Fruit fly (Drosophila melanogaster) whole organism, prepupa: ENCODE measurements around the gene CG15022.

Source experiments
- Blimp-1 ChIP-seq: fragments of 200-800 bp; sonication (Bioruptor generic); optimal IDR thresholded peaks from 3 replicates; lab custom pipeline; 2017; ENCODE audit warnings: missing biosample characterization, missing genetic modification characterization, mild to moderate bottlenecking, moderate library complexity, missing genetic modification reagents
- CG11294 ChIP-seq: fragments of 200-800 bp; sonication (Bioruptor generic); IDR thresholded peaks from 2 replicates; pipeline ENCODE4 v1.3.6; 2022; ENCODE audit warnings: missing biosample characterization, missing genetic modification characterization
- CG11762 ChIP-seq: fragments of 200-800 bp; sonication (Bioruptor generic); optimal IDR thresholded peaks from 3 replicates; lab custom pipeline; 2016; ENCODE audit warnings: missing biosample characterization, missing genetic modification characterization; ENCODE audit not compliant: insufficient read depth
- CG11902 ChIP-seq: fragments of 200-800 bp; sonication (Bioruptor generic); optimal IDR thresholded peaks from 3 replicates; lab custom pipeline; 2016; ENCODE audit warnings: missing biosample characterization, missing genetic modification characterization
- CG16779 ChIP-seq: fragments of 200-800 bp; sonication (Bioruptor generic); optimal IDR thresholded peaks from 3 replicates; lab custom pipeline; 2017; ENCODE audit warnings: missing biosample characterization, mild to moderate bottlenecking, missing genetic modification characterization
- CG3032 ChIP-seq: fragments of 200-800 bp; optimal IDR thresholded peaks from 2 replicates; lab custom pipeline; 2019; ENCODE audit warnings: missing biosample characterization, mild to moderate bottlenecking, missing genetic modification characterization, moderate library complexity
- CG31627 ChIP-seq: fragments of 200-800 bp; sonication (Bioruptor generic); optimal IDR thresholded peaks from 3 replicates; lab custom pipeline; 2016; ENCODE audit warnings: missing biosample characterization, missing genetic modification characterization
- CG32006 ChIP-seq: fragments of 200-800 bp; sonication (Bioruptor generic); optimal IDR thresholded peaks from 3 replicates; lab custom pipeline; 2017; ENCODE audit warnings: missing biosample characterization, mild to moderate bottlenecking, missing genetic modification characterization
- CG34406 ChIP-seq: fragments of 200-800 bp; sonication (Bioruptor generic); optimal IDR thresholded peaks from 3 replicates; lab custom pipeline; 2016; ENCODE audit warnings: missing biosample characterization, missing genetic modification characterization
- CG4318 ChIP-seq: fragments of 200-800 bp; sonication (Bioruptor generic); optimal IDR thresholded peaks from 3 replicates; lab custom pipeline; 2017; ENCODE audit warnings: missing biosample characterization, mild to moderate bottlenecking, missing genetic modification characterization
- CG6163 ChIP-seq: fragments of 200-800 bp; sonication (Bioruptor generic); IDR thresholded peaks from 3 replicates; pipeline ENCODE4 v1.3.6; 2022; ENCODE audit warnings: missing biosample characterization, missing genetic modification characterization
- CG6276 ChIP-seq: fragments of 200-800 bp; sonication (Bioruptor generic); optimal IDR thresholded peaks from 2 replicates; lab custom pipeline; 2017; ENCODE audit warnings: missing biosample characterization, mild to moderate bottlenecking, missing genetic modification characterization
- CG6792 ChIP-seq: fragments of 200-800 bp; sonication (Bioruptor generic); optimal IDR thresholded peaks from 3 replicates; lab custom pipeline; 2016; ENCODE audit warnings: missing biosample characterization, missing genetic modification characterization
- CG6854 ChIP-seq: fragments of 200-800 bp; sonication (Bioruptor generic); optimal IDR thresholded peaks from 2 replicates; lab custom pipeline; 2017; ENCODE audit warnings: missing biosample characterization, mild to moderate bottlenecking, missing genetic modification characterization
- CG8319 ChIP-seq: fragments of 200-800 bp; sonication (Bioruptor generic); optimal IDR thresholded peaks from 3 replicates; lab custom pipeline; 2016; ENCODE audit warnings: missing biosample characterization, missing genetic modification characterization
- CG9139 ChIP-seq: fragments of 200-800 bp; sonication (Bioruptor generic); optimal IDR thresholded peaks from 3 replicates; lab custom pipeline; 2017; ENCODE audit warnings: missing biosample characterization, mild to moderate bottlenecking, missing genetic modification characterization
- Eip75B ChIP-seq: fragments of 200-800 bp; sonication (Bioruptor generic); optimal IDR thresholded peaks from 3 replicates; lab custom pipeline; 2016; ENCODE audit warnings: missing biosample characterization, missing genetic modification characterization
- Eip78C ChIP-seq: fragments of 200-800 bp; sonication (Bioruptor generic); peaks from one replicate; lab custom pipeline; 2016; ENCODE audit warnings: missing biosample characterization, missing genetic modification characterization
- Eip93F ChIP-seq: fragments of 200-800 bp; sonication (Bioruptor generic); optimal IDR thresholded peaks from 2 replicates; lab custom pipeline; 2016; ENCODE audit warnings: missing biosample characterization, mild to moderate bottlenecking, missing genetic modification characterization
- Ets21C ChIP-seq: fragments of 200-800 bp; sonication (Bioruptor generic); optimal IDR thresholded peaks from 3 replicates; lab custom pipeline; 2016; ENCODE audit warnings: missing biosample characterization, missing genetic modification characterization
- Ets96B ChIP-seq: fragments of 200-800 bp; optimal IDR thresholded peaks from 2 replicates; lab custom pipeline; 2019; ENCODE audit warnings: missing biosample characterization, mild to moderate bottlenecking, missing genetic modification characterization, moderate library complexity
- Hr38 ChIP-seq: sonication (Bioruptor generic); optimal IDR thresholded peaks from 2 replicates; lab custom pipeline; 2016; ENCODE audit warnings: missing biosample characterization, missing genetic modification characterization
- Lpt ChIP-seq: fragments of 200-800 bp; sonication (Bioruptor generic); optimal IDR thresholded peaks from 3 replicates; lab custom pipeline; 2016; ENCODE audit warnings: missing biosample characterization, missing genetic modification characterization
- Met ChIP-seq: fragments of 200-800 bp; sonication (Bioruptor generic); optimal IDR thresholded peaks from 3 replicates; lab custom pipeline; 2016; ENCODE audit warnings: missing biosample characterization, missing genetic modification characterization
- OdsH ChIP-seq: fragments of 200-800 bp; sonication (Bioruptor generic); optimal IDR thresholded peaks from 3 replicates; lab custom pipeline; 2016; ENCODE audit warnings: missing biosample characterization, missing genetic modification characterization
- Smox ChIP-seq: fragments of 200-800 bp; sonication (Bioruptor generic); optimal IDR thresholded peaks from 3 replicates; lab custom pipeline; 2016; ENCODE audit warnings: missing biosample characterization, missing genetic modification characterization
- Sox102F ChIP-seq: fragments of 200-800 bp; sonication (Bioruptor generic); optimal IDR thresholded peaks from 2 replicates; lab custom pipeline; 2016; ENCODE audit warnings: missing biosample characterization, mild to moderate bottlenecking, missing genetic modification characterization
- Sox14 ChIP-seq: fragments of 200-800 bp; sonication (Bioruptor generic); optimal IDR thresholded peaks from 3 replicates; lab custom pipeline; 2016; ENCODE audit warnings: missing biosample characterization, missing genetic modification characterization
- achi ChIP-seq: fragments of 200-800 bp; sonication (Bioruptor generic); optimal IDR thresholded peaks from 3 replicates; lab custom pipeline; 2016; ENCODE audit warnings: missing biosample characterization, missing genetic modification characterization
- dac ChIP-seq: fragments of 200-800 bp; sonication (Bioruptor generic); optimal IDR thresholded peaks from 2 replicates; lab custom pipeline; 2017; ENCODE audit warnings: missing biosample characterization, mild to moderate bottlenecking, missing genetic modification characterization
- dsx ChIP-seq: fragments of 200-800 bp; optimal IDR thresholded peaks from 3 replicates; lab custom pipeline; 2019; ENCODE audit warnings: missing biosample characterization, mild to moderate bottlenecking, missing genetic modification characterization, moderate library complexity; ENCODE audit not compliant: poor library complexity, severe bottlenecking
- eg ChIP-seq: fragments of 200-800 bp; sonication (Bioruptor generic); IDR thresholded peaks from 3 replicates; pipeline ENCODE4 v1.3.6; 2022; ENCODE audit warnings: missing biosample characterization, missing genetic modification characterization
- esn ChIP-seq: fragments of 200-800 bp; sonication (Bioruptor generic); optimal IDR thresholded peaks from 2 replicates; lab custom pipeline; 2016; ENCODE audit warnings: missing biosample characterization, mild to moderate bottlenecking, missing genetic modification characterization, moderate library complexity
- fd85E ChIP-seq: fragments of 200-800 bp; sonication (Bioruptor generic); optimal IDR thresholded peaks from 3 replicates; lab custom pipeline; 2016; ENCODE audit warnings: missing biosample characterization, missing genetic modification characterization
- lz ChIP-seq: fragments of 200-800 bp; sonication (Bioruptor generic); optimal IDR thresholded peaks from 3 replicates; lab custom pipeline; 2016; ENCODE audit warnings: missing biosample characterization, missing genetic modification characterization
- pdm3 ChIP-seq: fragments of 200-800 bp; sonication (Bioruptor generic); optimal IDR thresholded peaks from 3 replicates; lab custom pipeline; 2016; ENCODE audit warnings: missing biosample characterization, missing genetic modification characterization
- salr ChIP-seq, 2 experiments: fragments of 200-800 bp; sonication (Bioruptor generic); optimal IDR thresholded peaks; 3 replicates each; lab custom pipeline; 2016 to 2018; ENCODE audit warnings: missing biosample characterization in 2 of 2, missing genetic modification characterization in 2 of 2, mild to moderate bottlenecking in 1 of 2
- ss ChIP-seq, 2 experiments: fragments of 200-800 bp; sonication (Bioruptor generic); optimal IDR thresholded peaks; 2 replicates in 1 of 2; 3 replicates in 1 of 2; lab custom pipeline; 2017 to 2018; ENCODE audit warnings: mild to moderate bottlenecking in 2 of 2, missing biosample characterization in 2 of 2, missing genetic modification characterization in 2 of 2, moderate library complexity in 1 of 2
- svp ChIP-seq: fragments of 200-800 bp; sonication (Bioruptor generic); peaks from one replicate; lab custom pipeline; 2016; ENCODE audit warnings: missing biosample characterization, missing genetic modification characterization
- topi ChIP-seq: fragments of 200-800 bp; sonication (Bioruptor generic); optimal IDR thresholded peaks from 3 replicates; lab custom pipeline; 2016; ENCODE audit warnings: missing biosample characterization, missing genetic modification characterization
- vri ChIP-seq: fragments of 200-800 bp; sonication (Bioruptor generic); optimal IDR thresholded peaks from 3 replicates; lab custom pipeline; 2016; ENCODE audit warnings: missing biosample characterization, mild to moderate bottlenecking, missing genetic modification characterization

The CG15022 gene

dm6 chr3L:4508307-4508706 is 48.2 kb upstream of the CG15022 start, which contains the start of gene NT1:
NT1 (minus strand) TSS chr3L:4508433.
- TF ChIP-seq salr (GFP tag; optimal IDR thresholded peaks at IDR 0.05; lab: Kevin White, UChicago): no peak
- no peak for TF ChIP-seq CG6854 (GFP tag; lab: Kevin White, UChicago)
- no peak for TF ChIP-seq OdsH
- TF ChIP-seq pdm3: no peak
- TF ChIP-seq Met: no peak
- TF ChIP-seq topi (GFP tag; lab: Kevin White, UChicago): no peak
- no peak for TF ChIP-seq CG6792
- TF ChIP-seq dsx: no peak
- TF ChIP-seq CG6276: no peak
- TF ChIP-seq CG31627 (GFP tag; lab: Kevin White, UChicago): no peak
- no peak for TF ChIP-seq vri (GFP tag; lab: Kevin White, UChicago)
- no peak for TF ChIP-seq CG16779 (tag; lab: Kevin White, UChicago)
- TF ChIP-seq Eip93F (GFP tag; lab: Kevin White, UChicago): no peak
- TF ChIP-seq lz (GFP tag; lab: Kevin White, UChicago): no peak
- no peak for TF ChIP-seq Hr38 (GFP tag; lab: Kevin White, UChicago)
- no peak for TF ChIP-seq CG9139
- TF ChIP-seq Sox14 (GFP tag; lab: Kevin White, UChicago): no peak
- TF ChIP-seq, all 60 proteins: peak for 0

- TF ChIP-seq CG3032 (tag; lab: Kevin White, UChicago) (no peak), svp (peak; percentile 64), Eip78C (GFP tag; lab: Kevin White, UChicago) (peak; percentile 68)
Measured at dm6 chr3L:4507846-4508245, 47.7 kb upstream of the CG15022 start.

- TF ChIP-seq lz (GFP tag; lab: Kevin White, UChicago) (no peak), svp (no peak), Eip78C (GFP tag; lab: Kevin White, UChicago) (no peak), Ets21C (GFP tag; lab: Kevin White, UChicago) (no peak), eg (GFP tag; lab: Robert Waterston, UW) (0 out of 3 replicates have a peak, but pooled peaks have one; percentile 25), Eip75B (no peak)
Measured at dm6 chr3L:4501406-4501805, 41.3 kb upstream of the CG15022 start.

- no peak for TF ChIP-seq CG6276
- peak; percentile 39 for TF ChIP-seq Blimp-1 (GFP tag; lab: Kevin White, UChicago)
Measured at dm6 chr3L:4500400-4500799, 40.3 kb upstream of the CG15022 start, which contains the start of gene CG13720. CG13720 (minus strand) TSS chr3L:4500500.

dm6 chr3L:4497677-4498076 is 37.6 kb upstream of the CG15022 start, which contains the start of gene CG13721:
CG13721 (minus strand) TSS chr3L:4497777.
- TF ChIP-seq Lpt (GFP tag; lab: Kevin White, UChicago): no peak

- TF ChIP-seq lz (GFP tag; lab: Kevin White, UChicago): peak; percentile 70
- TF ChIP-seq Eip78C (GFP tag; lab: Kevin White, UChicago): peak; percentile 97
- TF ChIP-seq CG32006 (GFP tag; lab: Kevin White, UChicago): peak; percentile 33
- TF ChIP-seq CG16779 (tag; lab: Kevin White, UChicago): peak; percentile 42
- TF ChIP-seq CG6792: peak; percentile 78
- peak; percentile 45 for TF ChIP-seq Lpt (GFP tag; lab: Kevin White, UChicago)
- peak; percentile 55 for TF ChIP-seq CG8319
- 0 out of 3 replicates have a peak, but pooled peaks have one; percentile 30 for TF ChIP-seq eg (GFP tag; lab: Robert Waterston, UW)
- TF ChIP-seq fd85E (GFP tag; lab: Kevin White, UChicago): no peak
- TF ChIP-seq ss (GFP tag; optimal IDR thresholded peaks at IDR 0.05; lab: Kevin White, UChicago): peak; percentile 92 to 94
- TF ChIP-seq dac (GFP tag; lab: Kevin White, UChicago): no peak
- peak; percentile 63 for TF ChIP-seq CG11762
- peak; percentile 84 for TF ChIP-seq CG34406 (GFP tag; lab: Kevin White, UChicago)
- no peak for TF ChIP-seq CG11294 (GFP tag; lab: Robert Waterston, UW)
- peak; percentile 72 for TF ChIP-seq pdm3
- TF ChIP-seq CG11902 (GFP tag; lab: Kevin White, UChicago): peak; percentile 25
- peak; percentile 80 for TF ChIP-seq esn (GFP tag; lab: Kevin White, UChicago)
- peak; percentile 83 for TF ChIP-seq CG6163 (GFP tag; lab: Robert Waterston, UW)
- TF ChIP-seq topi (GFP tag; lab: Kevin White, UChicago): peak; percentile 75
- TF ChIP-seq Blimp-1 (GFP tag; lab: Kevin White, UChicago): peak; percentile 43
- no peak for TF ChIP-seq CG4318 (GFP tag; lab: Kevin White, UChicago)
- peak; percentile 78 for TF ChIP-seq Sox102F
- TF ChIP-seq Ets21C (GFP tag; lab: Kevin White, UChicago): no peak
- TF ChIP-seq Smox (GFP tag; lab: Kevin White, UChicago): peak; percentile 71
- peak; percentile 82 for TF ChIP-seq Ets96B (tag; lab: Kevin White, UChicago)
- TF ChIP-seq vri (GFP tag; lab: Kevin White, UChicago): peak; percentile 64
- peak; percentile 83 for TF ChIP-seq achi (GFP tag; lab: Kevin White, UChicago)
Measured at dm6 chr3L:4494603-4495002, 34.5 kb upstream of the CG15022 start.
